Worm (Caenorhabditis elegans) whole organism, L1 larva: ENCODE results near the gene fbxb-107.

Experiments used
- fkh-10 ChIP-seq: sonication (generic microtip); optimal IDR thresholded peaks from 2 replicates; lab custom pipeline; 2017; ENCODE audit warnings: missing biosample characterization, missing genetic modification reagents, missing genetic modification characterization
- hlh-4 ChIP-seq: sonication (generic microtip); optimal IDR thresholded peaks from 2 replicates; lab custom pipeline; 2016; ENCODE audit warnings: mild to moderate bottlenecking, missing genetic modification characterization, missing compliant biosample characterization
- lin-13 ChIP-seq: fragments of 150-350 bp; optimal IDR thresholded peaks from 2 replicates; lab custom pipeline; 2014; ENCODE audit warnings: missing biosample characterization, missing genetic modification reagents, missing genetic modification characterization
- lin-39 ChIP-seq: fragments of 150-350 bp; optimal IDR thresholded peaks from 2 replicates; lab custom pipeline; 2014; ENCODE audit warnings: missing biosample characterization, missing genetic modification reagents, missing genetic modification characterization
- lsy-2 ChIP-seq, 2 experiments: fragments of 150-350 bp; optimal IDR thresholded peaks; 2 replicates each; lab custom pipeline; 2014; ENCODE audit warnings: missing biosample characterization in 2 of 2, missing genetic modification characterization in 2 of 2
- nhr-77 ChIP-seq: fragments of 150-350 bp; optimal IDR thresholded peaks from 2 replicates; lab custom pipeline; 2014; ENCODE audit warnings: missing biosample characterization, missing genetic modification characterization
- snu-23 ChIP-seq: sonication (generic microtip); optimal IDR thresholded peaks from 2 replicates; lab custom pipeline; 2016; ENCODE audit warnings: missing genetic modification characterization, missing compliant biosample characterization
- unc-62 ChIP-seq: fragments of 150-350 bp; optimal IDR thresholded peaks from 2 replicates; lab custom pipeline; 2014; ENCODE audit warnings: missing biosample characterization, missing genetic modification reagents, missing genetic modification characterization
- ztf-11 ChIP-seq, 2 experiments: sonication (generic microtip); optimal IDR thresholded peaks; 2 replicates each; lab custom pipeline; 2016 to 2017; ENCODE audit warnings: missing genetic modification characterization in 2 of 2, missing biosample characterization in 1 of 2, missing compliant biosample characterization in 1 of 2

DNA sequence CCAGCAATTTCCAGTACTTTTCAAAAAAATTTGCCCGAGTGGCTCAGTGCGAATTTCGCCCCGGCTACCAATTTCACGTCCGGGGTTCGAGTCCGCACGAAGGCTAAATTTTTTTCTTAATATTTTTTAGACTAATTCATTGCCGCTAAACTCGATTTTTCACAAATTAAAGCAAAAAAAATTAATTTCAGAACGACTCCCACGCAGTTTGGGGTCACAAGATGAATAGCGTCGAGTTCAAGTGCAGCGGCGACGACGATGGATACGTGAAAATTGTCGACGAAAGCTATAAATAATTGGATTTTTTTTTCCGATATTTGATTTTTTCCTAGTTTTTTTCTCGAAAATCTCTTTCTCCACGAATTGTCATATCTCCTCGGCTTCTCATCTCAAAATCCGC, 7.3 kb upstream of the fbxb-107 start:
- TF ChIP-seq ztf-11 (tag; optimal IDR thresholded peaks at IDR 0.05; lab: Kevin White, UChicago) (no peak), fkh-10 (GFP tag; lab: Kevin White, UChicago) (no peak), lin-39 (tag; lab: Kevin White, UChicago) (no peak), lin-13 (no peak), hlh-4 (tag; lab: Kevin White, UChicago) (no peak), snu-23 (no peak), nhr-77 (tag; lab: Kevin White, UChicago) (no peak), lsy-2 (tag; optimal IDR thresholded peaks at IDR 0.05; lab: Kevin White, UChicago) (no peak), unc-62 (GFP tag; lab: Kevin White, UChicago) (no peak)
